Worm (Caenorhabditis elegans) whole organism, midembryonic: Measurements from ENCODE around the gene plc-4.

Experiments used
- T22C8.4 ChIP-seq: fragments of 200-800 bp; sonication (Bioruptor generic); IDR thresholded peaks from 2 replicates; pipeline ENCODE4 v1.3.6; 2022; ENCODE audit warnings: missing genetic modification characterization, missing compliant biosample characterization
- cog-1 ChIP-seq: sonication (generic microtip); optimal IDR thresholded peaks from 2 replicates; lab custom pipeline; 2016; ENCODE audit warnings: missing genetic modification characterization, missing compliant biosample characterization
- flt-1 ChIP-seq: fragments of 200-800 bp; sonication (Bioruptor generic); IDR thresholded peaks from 2 replicates; pipeline ENCODE4 v1.3.6; 2022; ENCODE audit warnings: missing genetic modification characterization, missing compliant biosample characterization
- klf-2 ChIP-seq: fragments of 200-800 bp; sonication (Bioruptor generic); conservative IDR thresholded peaks from 2 replicates; pipeline ENCODE4 v1.3.6; 2022; ENCODE audit warnings: missing genetic modification reagents, missing genetic modification characterization, missing compliant biosample characterization
- med-1 ChIP-seq: sonication (generic microtip); optimal IDR thresholded peaks from 2 replicates; lab custom pipeline; 2017; ENCODE audit warnings: missing genetic modification characterization, mild to moderate bottlenecking, missing compliant biosample characterization, antibody characterized with exemption, missing genetic modification reagents; ENCODE audit not compliant: insufficient read depth
- ref-1 ChIP-seq: fragments of 200-800 bp; sonication (Bioruptor generic); conservative IDR thresholded peaks from 2 replicates; pipeline ENCODE4 v1.3.6; 2022; ENCODE audit warnings: missing genetic modification reagents, missing genetic modification characterization, missing compliant biosample characterization
- tab-1 ChIP-seq: fragments of 200-800 bp; sonication (Bioruptor generic); IDR thresholded peaks from 2 replicates; pipeline ENCODE4 v1.3.6; 2022; ENCODE audit warnings: missing genetic modification characterization, missing compliant biosample characterization
- ztf-23 ChIP-seq: fragments of 200-800 bp; sonication (Bioruptor generic); IDR thresholded peaks from 2 replicates; pipeline ENCODE4 v1.3.6; 2022; ENCODE audit warnings: missing genetic modification reagents, missing genetic modification characterization, missing compliant biosample characterization
- ztf-29 ChIP-seq: fragments of 200-800 bp; sonication (Bioruptor generic); IDR thresholded peaks from 2 replicates; pipeline ENCODE4 v1.3.6; 2022; ENCODE audit warnings: missing genetic modification reagents, missing genetic modification characterization, missing compliant biosample characterization

The plc-4 gene

ce11 chrIV:7512617-7513233 lies at the start of gene plc-4, which contains the start of gene R05G6.4:
Gene plc-4 (minus strand): TSS chrIV:7512667.
Gene R05G6.4 (plus strand): TSS chrIV:7513233.
- TF ChIP-seq flt-1 (GFP tag; lab: Robert Waterston, UW) (no peak), med-1 (GFP tag; lab: Kevin White, UChicago) (no peak), klf-2 (GFP tag; lab: Robert Waterston, UW) (no peak), ztf-23 (GFP tag; lab: Robert Waterston, UW) (no peak), ref-1 (GFP tag; lab: Robert Waterston, UW) (no peak)

DNA sequence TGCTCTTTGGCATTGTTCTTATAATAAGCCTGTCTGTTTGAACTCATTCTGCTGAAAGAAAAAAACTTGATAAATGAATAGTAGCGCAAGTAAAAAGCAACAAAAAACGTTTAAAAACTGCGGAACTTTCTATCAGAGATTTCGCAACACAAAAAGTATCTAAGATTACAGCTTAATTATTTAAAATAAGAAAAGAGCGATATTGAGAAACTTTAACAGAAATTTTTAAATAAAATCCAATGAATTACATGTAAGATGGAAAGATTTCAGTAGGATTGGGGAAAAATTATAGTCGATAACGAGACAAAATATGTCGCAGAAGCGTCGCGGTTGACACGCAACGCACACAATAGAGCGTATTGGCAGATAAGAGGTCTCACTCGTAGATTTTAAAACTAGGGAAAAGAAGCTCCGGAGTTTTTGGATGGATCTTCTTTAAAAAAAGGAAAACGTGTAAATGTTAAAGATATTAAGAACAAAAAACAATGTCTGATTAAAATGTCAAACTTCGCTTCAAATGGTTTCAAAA lies 49.2 kb upstream of the plc-4 start, which contains the start of gene ima-3:
Gene ima-3, minus strand, starts transcription at position 51 of the 529 bp plus-strand sequence.
- TF ChIP-seq cog-1 (tag; lab: Kevin White, UChicago) (no peak), ref-1 (GFP tag; lab: Robert Waterston, UW) (no peak), T22C8.4 (GFP tag; lab: Robert Waterston, UW) (no peak), flt-1 (GFP tag; lab: Robert Waterston, UW) (no peak), ztf-23 (GFP tag; lab: Robert Waterston, UW) (no peak), med-1 (GFP tag; lab: Kevin White, UChicago) (no peak), tab-1 (GFP tag; lab: Robert Waterston, UW) (no peak), klf-2 (GFP tag; lab: Robert Waterston, UW) (no peak)

DNA sequence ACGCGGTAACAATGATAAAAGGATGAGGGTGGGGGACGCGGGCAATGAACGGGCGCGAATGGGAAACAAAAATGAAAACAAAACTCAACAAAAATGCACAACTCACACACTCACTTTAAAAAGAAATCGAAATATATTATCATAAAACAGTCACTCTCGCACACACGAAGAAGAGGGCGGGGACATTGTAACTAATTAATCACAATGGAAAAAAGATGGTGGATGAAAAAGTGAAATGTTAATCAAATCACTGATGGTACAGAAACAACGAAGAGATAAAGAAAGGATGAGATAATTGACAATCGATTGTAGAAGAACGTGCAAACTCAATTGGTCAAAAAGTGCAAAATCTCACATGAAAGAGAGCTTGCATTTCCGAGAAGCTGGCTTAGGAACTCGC lies 46.8 kb upstream of the plc-4 start:
- TF ChIP-seq cog-1 (tag; lab: Kevin White, UChicago) (no peak), flt-1 (GFP tag; lab: Robert Waterston, UW) (no peak), ztf-29 (GFP tag; lab: Robert Waterston, UW) (no peak), tab-1 (GFP tag; lab: Robert Waterston, UW) (no peak), ref-1 (GFP tag; lab: Robert Waterston, UW) (no peak), T22C8.4 (GFP tag; lab: Robert Waterston, UW) (no peak), ztf-23 (GFP tag; lab: Robert Waterston, UW) (no peak), med-1 (GFP tag; lab: Kevin White, UChicago) (no peak), klf-2 (GFP tag; lab: Robert Waterston, UW) (no peak)

- TF ChIP-seq flt-1 (GFP tag; lab: Robert Waterston, UW) (no peak), tab-1 (GFP tag; lab: Robert Waterston, UW) (no peak), T22C8.4 (GFP tag; lab: Robert Waterston, UW) (no peak), med-1 (GFP tag; lab: Kevin White, UChicago) (no peak), ref-1 (GFP tag; lab: Robert Waterston, UW) (no peak), ztf-29 (GFP tag; lab: Robert Waterston, UW) (no peak), klf-2 (GFP tag; lab: Robert Waterston, UW) (no peak)
These were observed 46.2 kb upstream of the plc-4 start for ce11 chrIV:7558653-7559052.

- TF ChIP-seq ztf-29 (GFP tag; lab: Robert Waterston, UW) (no peak), cog-1 (tag; lab: Kevin White, UChicago) (no peak), T22C8.4 (GFP tag; lab: Robert Waterston, UW) (no peak), klf-2 (GFP tag; lab: Robert Waterston, UW) (no peak), med-1 (GFP tag; lab: Kevin White, UChicago) (no peak), flt-1 (GFP tag; lab: Robert Waterston, UW) (no peak), ref-1 (GFP tag; lab: Robert Waterston, UW) (no peak)
These were observed 43.9 kb upstream of the plc-4 start, which contains the start of the genes F49E8.7, F49E8.8 and nprl-2 for ce11 chrIV:7556265-7556866. Gene F49E8.7 (minus strand): TSS chrIV:7556365. Gene F49E8.8 (plus strand): TSS chrIV:7556637. Gene nprl-2 (plus strand): TSS chrIV:7556816.

ce11 chrIV:7554351-7554750 lies 41.9 kb upstream of the plc-4 start, which contains the start of gene F49E8.6:
Gene F49E8.6 (minus strand): TSS chrIV:7554667.
- TF ChIP-seq T22C8.4 (GFP tag; lab: Robert Waterston, UW) (no peak), ztf-23 (GFP tag; lab: Robert Waterston, UW) (no peak), klf-2 (GFP tag; lab: Robert Waterston, UW) (no peak), flt-1 (GFP tag; lab: Robert Waterston, UW) (no peak), tab-1 (GFP tag; lab: Robert Waterston, UW) (no peak), cog-1 (tag; lab: Kevin White, UChicago) (no peak), med-1 (GFP tag; lab: Kevin White, UChicago) (no peak), ref-1 (GFP tag; lab: Robert Waterston, UW) (no peak), ztf-29 (GFP tag; lab: Robert Waterston, UW) (no peak)

ce11 chrIV:7552958-7553553 lies 40.6 kb upstream of the plc-4 start, which contains the start of gene dif-1:
Gene dif-1 (minus strand): TSS chrIV:7553008.
- no peak for TF ChIP-seq med-1 (GFP tag; lab: Kevin White, UChicago)
- no peak for TF ChIP-seq flt-1 (GFP tag; lab: Robert Waterston, UW)
- no peak for TF ChIP-seq ref-1 (GFP tag; lab: Robert Waterston, UW)
- no peak for TF ChIP-seq klf-2 (GFP tag; lab: Robert Waterston, UW)
- TF ChIP-seq ztf-29 (GFP tag; lab: Robert Waterston, UW) = no peak
- no peak for TF ChIP-seq cog-1 (tag; lab: Kevin White, UChicago)
- no peak for TF ChIP-seq T22C8.4 (GFP tag; lab: Robert Waterston, UW)
- TF ChIP-seq tab-1 (GFP tag; lab: Robert Waterston, UW) = no peak
- no peak for TF ChIP-seq ztf-23 (GFP tag; lab: Robert Waterston, UW)

ce11 chrIV:7552100-7552499 lies 39.6 kb upstream of the plc-4 start:
- no peak for TF ChIP-seq tab-1 (GFP tag; lab: Robert Waterston, UW)
- TF ChIP-seq med-1 (GFP tag; lab: Kevin White, UChicago) = no peak
- TF ChIP-seq ztf-23 (GFP tag; lab: Robert Waterston, UW) = no peak
- TF ChIP-seq ref-1 (GFP tag; lab: Robert Waterston, UW) = no peak
- TF ChIP-seq cog-1 (tag; lab: Kevin White, UChicago) = no peak
- no peak for TF ChIP-seq ztf-29 (GFP tag; lab: Robert Waterston, UW)
- no peak for TF ChIP-seq T22C8.4 (GFP tag; lab: Robert Waterston, UW)
- no peak for TF ChIP-seq flt-1 (GFP tag; lab: Robert Waterston, UW)
- no peak for TF ChIP-seq klf-2 (GFP tag; lab: Robert Waterston, UW)
